Worm (Caenorhabditis elegans) whole organism, late embryonic: ENCODE measurements around the gene F21A3.4.

Experiments
- C08G9.2 ChIP-seq: sonication (generic microtip); optimal IDR thresholded peaks from 2 replicates; lab custom pipeline; 2016; ENCODE audit warnings: mild to moderate bottlenecking, missing genetic modification characterization, moderate library complexity, missing compliant biosample characterization
- F13H6.1 ChIP-seq: sonication (generic microtip); optimal IDR thresholded peaks from 2 replicates; lab custom pipeline; 2016; ENCODE audit warnings: missing genetic modification characterization, missing compliant biosample characterization
- T23F11.4 ChIP-seq: fragments of 200-800 bp; sonication (Bioruptor generic); optimal IDR thresholded peaks from 2 replicates; lab custom pipeline; 2018; ENCODE audit warnings: mild to moderate bottlenecking, missing genetic modification characterization, missing compliant biosample characterization
- Y22D7AL.16 ChIP-seq: sonication (generic microtip); optimal IDR thresholded peaks from 2 replicates; lab custom pipeline; 2016; ENCODE audit warnings: missing genetic modification characterization, missing compliant biosample characterization
- ahr-1 ChIP-seq: sonication (generic microtip); optimal IDR thresholded peaks from 2 replicates; lab custom pipeline; 2016; ENCODE audit warnings: missing genetic modification characterization, missing compliant biosample characterization
- ama-1 ChIP-seq: fragments of 150-350 bp; optimal IDR thresholded peaks from 2 replicates; lab custom pipeline; 2014
- ceh-14 ChIP-seq: sonication (generic microtip); optimal IDR thresholded peaks from 2 replicates; lab custom pipeline; 2016; ENCODE audit warnings: missing genotype, missing genetic modification characterization, missing compliant biosample characterization
- ceh-2 ChIP-seq: sonication (generic microtip); optimal IDR thresholded peaks from 2 replicates; lab custom pipeline; 2016; ENCODE audit warnings: missing genotype, missing genetic modification characterization, missing compliant biosample characterization
- ceh-22 ChIP-seq: sonication (generic microtip); optimal IDR thresholded peaks from 2 replicates; lab custom pipeline; 2017; ENCODE audit warnings: missing biosample characterization, missing genetic modification characterization
- ceh-24 ChIP-seq: sonication (generic microtip); optimal IDR thresholded peaks from 2 replicates; lab custom pipeline; 2016; ENCODE audit warnings: mild to moderate bottlenecking, missing genetic modification characterization, missing compliant biosample characterization
- ceh-34 ChIP-seq: sonication (generic microtip); optimal IDR thresholded peaks from 2 replicates; lab custom pipeline; 2016; ENCODE audit warnings: mild to moderate bottlenecking, missing genetic modification characterization, missing compliant biosample characterization
- ceh-48 ChIP-seq: sonication (generic microtip); optimal IDR thresholded peaks from 2 replicates; lab custom pipeline; 2016; ENCODE audit warnings: missing genetic modification characterization, inconsistent platforms, missing compliant biosample characterization
- ceh-6 ChIP-seq: fragments of 200-800 bp; sonication (Bioruptor generic); optimal IDR thresholded peaks from 2 replicates; lab custom pipeline; 2018; ENCODE audit warnings: mild to moderate bottlenecking, missing genetic modification characterization, missing compliant biosample characterization
- che-1 ChIP-seq: sonication (generic microtip); optimal IDR thresholded peaks from 2 replicates; lab custom pipeline; 2016; ENCODE audit warnings: mild to moderate bottlenecking, missing genetic modification characterization, missing compliant biosample characterization
- dmd-4 ChIP-seq: sonication (generic microtip); optimal IDR thresholded peaks from 2 replicates; lab custom pipeline; 2016; ENCODE audit warnings: borderline replicate concordance, missing genetic modification characterization, missing compliant biosample characterization
- dve-1 ChIP-seq: sonication (generic microtip); optimal IDR thresholded peaks from 2 replicates; lab custom pipeline; 2017; ENCODE audit warnings: antibody characterized with exemption, mild to moderate bottlenecking, missing genetic modification characterization, missing compliant biosample characterization
- elt-2 ChIP-seq: sonication (generic microtip); optimal IDR thresholded peaks from 2 replicates; lab custom pipeline; 2016; ENCODE audit warnings: missing genetic modification reagents, missing genetic modification characterization, missing compliant biosample characterization
- elt-4 ChIP-seq: sonication (generic microtip); optimal IDR thresholded peaks from 2 replicates; lab custom pipeline; 2016; ENCODE audit warnings: missing genetic modification characterization, missing compliant biosample characterization
- fax-1 ChIP-seq: sonication (generic microtip); optimal IDR thresholded peaks from 2 replicates; lab custom pipeline; 2016; ENCODE audit warnings: missing genotype, missing genetic modification characterization, missing compliant biosample characterization
- hlh-13 ChIP-seq: fragments of 200-800 bp; sonication (Bioruptor generic); optimal IDR thresholded peaks from 2 replicates; lab custom pipeline; 2018; ENCODE audit warnings: mild to moderate bottlenecking, missing genetic modification characterization, missing compliant biosample characterization
- hlh-15 ChIP-seq: sonication (generic microtip); optimal IDR thresholded peaks from 2 replicates; lab custom pipeline; 2016; ENCODE audit warnings: missing genetic modification characterization, missing compliant biosample characterization
- hlh-30 ChIP-seq: sonication (generic microtip); optimal IDR thresholded peaks from 2 replicates; lab custom pipeline; 2017; ENCODE audit warnings: antibody characterized with exemption, missing genetic modification characterization, missing compliant biosample characterization; ENCODE audit not compliant: insufficient read depth
- hlh-6 ChIP-seq: sonication (generic microtip); optimal IDR thresholded peaks from 2 replicates; lab custom pipeline; 2016; ENCODE audit warnings: missing genotype, missing genetic modification characterization, missing compliant biosample characterization
- hlh-8 ChIP-seq: sonication (generic microtip); optimal IDR thresholded peaks from 2 replicates; lab custom pipeline; 2016; ENCODE audit warnings: missing genotype, missing genetic modification characterization, missing compliant biosample characterization
- lin-11 ChIP-seq: fragments of 200-800 bp; sonication (Bioruptor generic); optimal IDR thresholded peaks from 2 replicates; lab custom pipeline; 2018; ENCODE audit warnings: mild to moderate bottlenecking, missing genetic modification characterization, missing compliant biosample characterization
- madf-2 ChIP-seq: sonication (generic microtip); optimal IDR thresholded peaks from 2 replicates; lab custom pipeline; 2017; ENCODE audit warnings: missing genetic modification characterization, missing compliant biosample characterization
- nfya-1 ChIP-seq: sonication (generic microtip); optimal IDR thresholded peaks from 2 replicates; lab custom pipeline; 2017; ENCODE audit warnings: missing genetic modification characterization, mild to moderate bottlenecking, missing compliant biosample characterization, antibody characterized with exemption, moderate library complexity
- nhr-11 ChIP-seq: fragments of 150-350 bp; optimal IDR thresholded peaks from 2 replicates; lab custom pipeline; 2014; ENCODE audit warnings: missing biosample characterization, missing genetic modification characterization
- nhr-232 ChIP-seq: sonication (generic microtip); optimal IDR thresholded peaks from 2 replicates; lab custom pipeline; 2016; ENCODE audit warnings: missing genetic modification characterization, missing compliant biosample characterization
- odd-2 ChIP-seq: sonication (generic microtip); optimal IDR thresholded peaks from 2 replicates; lab custom pipeline; 2017; ENCODE audit warnings: antibody characterized with exemption, mild to moderate bottlenecking, missing genetic modification characterization, missing compliant biosample characterization
- pag-3 ChIP-seq: sonication (generic microtip); optimal IDR thresholded peaks from 2 replicates; lab custom pipeline; 2016; ENCODE audit warnings: missing compliant biosample characterization, missing genetic modification characterization, borderline replicate concordance
- pat-9 ChIP-seq: fragments of 200-800 bp; sonication (Bioruptor generic); optimal IDR thresholded peaks from 2 replicates; lab custom pipeline; 2018; ENCODE audit warnings: mild to moderate bottlenecking, missing genetic modification characterization, moderate library complexity, missing compliant biosample characterization
- pha-2 ChIP-seq: sonication (generic microtip); optimal IDR thresholded peaks from 2 replicates; lab custom pipeline; 2017; ENCODE audit warnings: mild to moderate bottlenecking, missing genetic modification characterization, missing compliant biosample characterization
- pros-1 ChIP-seq: fragments of 150-350 bp; optimal IDR thresholded peaks from 2 replicates; lab custom pipeline; 2014; ENCODE audit warnings: missing biosample characterization, missing genetic modification reagents, missing genetic modification characterization
- ref-2 ChIP-seq: sonication (generic microtip); optimal IDR thresholded peaks from 2 replicates; lab custom pipeline; 2016; ENCODE audit warnings: missing genetic modification characterization, missing compliant biosample characterization
- rnt-1 ChIP-seq: sonication (generic microtip); optimal IDR thresholded peaks from 2 replicates; lab custom pipeline; 2016; ENCODE audit warnings: missing genetic modification characterization, missing compliant biosample characterization
- sox-2 ChIP-seq: fragments of 200-800 bp; sonication (Bioruptor generic); IDR thresholded peaks from 2 replicates; pipeline ENCODE4 v1.3.6; 2022; ENCODE audit warnings: missing genetic modification reagents, missing genetic modification characterization, missing compliant biosample characterization
- sox-4 ChIP-seq: sonication (generic microtip); optimal IDR thresholded peaks from 2 replicates; lab custom pipeline; 2017; ENCODE audit warnings: mild to moderate bottlenecking, missing genetic modification characterization, inconsistent platforms, missing compliant biosample characterization
- syd-9 ChIP-seq: sonication (generic microtip); optimal IDR thresholded peaks from 2 replicates; lab custom pipeline; 2016; ENCODE audit warnings: mild to moderate bottlenecking, missing genetic modification characterization, moderate library complexity, missing compliant biosample characterization
- tbx-2 ChIP-seq: sonication (generic microtip); optimal IDR thresholded peaks from 2 replicates; lab custom pipeline; 2016; ENCODE audit warnings: missing genetic modification characterization, missing compliant biosample characterization
- tbx-7 ChIP-seq: sonication (generic microtip); optimal IDR thresholded peaks from 2 replicates; lab custom pipeline; 2016; ENCODE audit warnings: missing genotype, missing genetic modification characterization, missing compliant biosample characterization
- unc-3 ChIP-seq, 2 experiments: fragments of 200-800 bp in 1 of 2; sonication (Bioruptor generic) in 1 of 2; sonication (generic microtip) in 1 of 2; conservative IDR thresholded peaks in 1 of 2; optimal IDR thresholded peaks in 1 of 2; 2 replicates each; pipeline versions ENCODE4 v1.3.6 to Lab custom; 2016 to 2022; ENCODE audit warnings: missing compliant biosample characterization in 2 of 2, missing genetic modification characterization in 2 of 2, missing genetic modification reagents in 1 of 2
- unc-42 ChIP-seq: sonication (generic microtip); optimal IDR thresholded peaks from 2 replicates; lab custom pipeline; 2016; ENCODE audit warnings: missing genotype, missing genetic modification characterization, missing compliant biosample characterization
- unc-55 ChIP-seq: sonication (generic microtip); optimal IDR thresholded peaks from 2 replicates; lab custom pipeline; 2017; ENCODE audit warnings: missing biosample characterization, missing genetic modification reagents, missing genetic modification characterization
- unc-86 ChIP-seq: sonication (generic microtip); optimal IDR thresholded peaks from 2 replicates; lab custom pipeline; 2016; ENCODE audit warnings: missing genetic modification characterization, missing compliant biosample characterization
- zip-5 ChIP-seq: sonication (generic microtip); optimal IDR thresholded peaks from 2 replicates; lab custom pipeline; 2016; ENCODE audit warnings: missing genetic modification characterization, missing compliant biosample characterization
- ztf-16 ChIP-seq: sonication (generic microtip); optimal IDR thresholded peaks from 2 replicates; lab custom pipeline; 2017; ENCODE audit warnings: missing genetic modification characterization, missing compliant biosample characterization

F21A3.4 gene

DNA sequence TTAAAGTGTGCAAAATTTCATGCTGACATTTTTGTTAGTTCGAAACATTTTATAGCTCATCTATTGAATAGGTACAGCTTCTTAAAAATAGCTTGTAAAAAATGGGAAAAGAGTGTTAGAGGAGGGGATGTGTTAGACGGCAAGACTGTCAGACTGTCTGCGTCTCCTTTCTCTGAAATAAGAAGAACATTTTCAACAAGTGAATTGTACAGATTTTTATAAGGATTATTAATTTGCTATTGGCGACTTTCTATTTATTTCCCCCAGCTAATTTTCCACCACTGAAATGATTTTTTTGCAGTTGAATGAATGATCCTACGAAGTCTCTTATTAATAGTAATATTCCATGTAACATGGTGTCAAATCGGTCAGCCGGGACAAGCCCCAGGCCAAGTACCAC, 38.0 kb upstream of the F21A3.4 start, which contains the start of gene C06B8.7:
C06B8.7 (plus strand) TSS at position 301 of the 400 bp plus-strand sequence.
- TF ChIP-seq fax-1 (tag; lab: Kevin White, UChicago) (no peak), ceh-2 (no peak), unc-42 (tag; lab: Kevin White, UChicago) (no peak), elt-4 (no peak), pros-1 (tag; lab: Kevin White, UChicago) (no peak), Y22D7AL.16 (no peak), hlh-6 (tag; lab: Kevin White, UChicago) (no peak), ceh-14 (tag; lab: Kevin White, UChicago) (no peak), pha-2 (tag; lab: Kevin White, UChicago) (no peak), odd-2 (tag; lab: Kevin White, UChicago) (no peak), ama-1 (no peak), syd-9 (tag; lab: Kevin White, UChicago) (no peak), ceh-48 (no peak), ceh-24 (no peak), ceh-6 (GFP tag; lab: Kevin White, UChicago) (no peak), tbx-2 (tag; lab: Kevin White, UChicago) (no peak), zip-5 (no peak), lin-11 (tag; lab: Kevin White, UChicago) (no peak), ceh-34 (tag; lab: Kevin White, UChicago) (no peak)

- TF ChIP-seq nfya-1 (tag; lab: Kevin White, UChicago) (no peak), ceh-6 (GFP tag; lab: Kevin White, UChicago) (no peak), hlh-13 (GFP tag; lab: Kevin White, UChicago) (no peak), ref-2 (tag; lab: Kevin White, UChicago) (no peak), sox-2 (GFP tag; lab: Robert Waterston, UW) (no peak), hlh-8 (tag; lab: Kevin White, UChicago) (no peak), dve-1 (tag; lab: Kevin White, UChicago) (no peak), fax-1 (tag; lab: Kevin White, UChicago) (no peak), nhr-232 (tag; lab: Kevin White, UChicago) (no peak), elt-2 (tag; lab: Kevin White, UChicago) (no peak), madf-2 (tag; lab: Kevin White, UChicago) (no peak), pros-1 (tag; lab: Kevin White, UChicago) (no peak), nhr-11 (tag; lab: Kevin White, UChicago) (no peak), sox-4 (no peak), ceh-48 (no peak), unc-86 (no peak), ceh-22 (tag; lab: Kevin White, UChicago) (no peak), ahr-1 (tag; lab: Kevin White, UChicago) (no peak), unc-55 (GFP tag; lab: Kevin White, UChicago) (no peak), tbx-2 (tag; lab: Kevin White, UChicago) (no peak)
Measured at ce11 chrV:15499099-15499498, 37.3 kb upstream of the F21A3.4 start.

ce11 chrV:15503603-15504002, 32.8 kb upstream of the F21A3.4 start:
- no peak for TF ChIP-seq che-1

DNA sequence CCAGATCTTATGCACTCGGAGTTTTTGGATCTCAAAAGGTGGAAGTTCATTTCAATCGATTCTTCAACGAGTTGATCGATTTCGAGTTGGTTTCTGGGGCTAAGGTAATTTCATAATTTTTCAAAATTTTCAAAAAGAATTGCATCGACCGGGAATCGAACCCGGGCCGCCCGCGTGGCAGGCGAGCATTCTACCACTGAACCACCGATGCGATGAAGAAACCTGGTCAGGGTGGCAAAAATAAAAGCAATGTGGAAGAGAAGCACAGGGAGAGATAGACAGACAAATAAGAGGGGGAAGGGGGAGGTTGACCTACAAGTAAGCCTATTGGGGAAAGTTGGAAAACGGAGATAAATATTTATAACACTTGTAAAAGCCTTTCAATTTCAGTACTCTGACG, 31.4 kb upstream of the F21A3.4 start:
- no peak for TF ChIP-seq dmd-4 (tag; lab: Kevin White, UChicago)
- TF ChIP-seq hlh-15 = no peak
- TF ChIP-seq tbx-7 = no peak
- peak; percentile 12 for TF ChIP-seq ceh-14 (tag; lab: Kevin White, UChicago)
- TF ChIP-seq unc-86 = no peak
- TF ChIP-seq hlh-8 (tag; lab: Kevin White, UChicago) = no peak
- TF ChIP-seq nhr-11 (tag; lab: Kevin White, UChicago) = no peak
- no peak for TF ChIP-seq pros-1 (tag; lab: Kevin White, UChicago)
- TF ChIP-seq C08G9.2 (tag; lab: Kevin White, UChicago) = peak; percentile 2
- no peak for TF ChIP-seq lin-11 (tag; lab: Kevin White, UChicago)
- no peak for TF ChIP-seq ztf-16 (tag; lab: Kevin White, UChicago)
- no peak for TF ChIP-seq hlh-30
- TF ChIP-seq T23F11.4 = peak; percentile 26
- no peak for TF ChIP-seq ahr-1 (tag; lab: Kevin White, UChicago)
- TF ChIP-seq ceh-48 = peak; percentile 27
- TF ChIP-seq pag-3 (tag; lab: Kevin White, UChicago) = no peak
- no peak for TF ChIP-seq F13H6.1 (tag; lab: Kevin White, UChicago)
- no peak for TF ChIP-seq rnt-1 (tag; lab: Kevin White, UChicago)
- peak; percentile 51 for TF ChIP-seq che-1
- no peak for TF ChIP-seq unc-3 (GFP tag; conservative IDR thresholded peaks at IDR 0.05; lab: Robert Waterston, UW)
- no peak for TF ChIP-seq unc-3 (tag; optimal IDR thresholded peaks at IDR 0.05; lab: Kevin White, UChicago)
- peak; percentile 11 for TF ChIP-seq ceh-6 (GFP tag; lab: Kevin White, UChicago)
- TF ChIP-seq pat-9 (tag; lab: Kevin White, UChicago) = peak; percentile 56
